Worm (Caenorhabditis elegans): ENCODE results near the gene C45H4.18.

The C45H4.18 gene

ce11 chrV:2214428-2215038, 39.2 kb downstream of the C45H4.18 start, which contains the start of gene nhr-184:
nhr-184 (minus strand) TSS chrV:2214478.
- TF ChIP-seq mep-1 (tag; optimal IDR thresholded peaks at IDR 0.05) (peak; percentile 0), sox-4 (tag; optimal IDR thresholded peaks at IDR 0.05) (no peak), efl-1 (optimal IDR thresholded peaks at IDR 0.05) (no peak), efl-1 (GFP tag; optimal IDR thresholded peaks at IDR 0.05 in 1 of 2) (peak in 1 of 2 experiments; percentile 54), snu-23 (GFP tag; optimal IDR thresholded peaks at IDR 0.05) (peak; percentile 2), unc-86 (tag; optimal IDR thresholded peaks at IDR 0.05) (peak; percentile 10), blmp-1 (tag; optimal IDR thresholded peaks at IDR 0.05) (peak; percentile 2), sptf-1 (tag; optimal IDR thresholded peaks at IDR 0.05) (no peak), ztf-11 (tag; optimal IDR thresholded peaks at IDR 0.05) (no peak), irx-1 (tag; optimal IDR thresholded peaks at IDR 0.05) (no peak), pag-3 (tag; optimal IDR thresholded peaks at IDR 0.05; ENCODE audit: borderline replicate concordance, insufficient read depth) (no peak), pqm-1 (tag; optimal IDR thresholded peaks at IDR 0.05) (no peak), nhr-71 (tag; optimal IDR thresholded peaks at IDR 0.05) (peak; percentile 11), lsy-2 (tag; optimal IDR thresholded peaks at IDR 0.05) (peak in 1 of 2 experiments; percentile 14), C34B4.2 (tag; optimal IDR thresholded peaks at IDR 0.05) (no peak), ceh-82 (tag; optimal IDR thresholded peaks at IDR 0.05) (no peak), lin-14 (GFP tag; optimal IDR thresholded peaks at IDR 0.05) (no peak), nhr-19 (GFP tag; conservative IDR thresholded peaks at IDR 0.05) (no peak), mdl-1 (tag; optimal IDR thresholded peaks at IDR 0.05) (no peak), fos-1 (tag; optimal IDR thresholded peaks at IDR 0.05) (no peak), nhr-84 (tag; optimal IDR thresholded peaks at IDR 0.05) (no peak), nhr-77 (tag; optimal IDR thresholded peaks at IDR 0.05) (no peak), ama-1 (optimal IDR thresholded peaks at IDR 0.05) (no peak), egl-13 (tag; optimal IDR thresholded peaks at IDR 0.05) (no peak), pax-3 (tag; optimal IDR thresholded peaks at IDR 0.05) (no peak), lin-35 (GFP tag; optimal IDR thresholded peaks at IDR 0.05) (peak in 1 of 2 experiments; percentile 16), dpl-1 (GFP tag; optimal IDR thresholded peaks at IDR 0.05) (no peak), skn-1 (tag; optimal IDR thresholded peaks at IDR 0.05) (peak; percentile 34), ceh-63 (GFP tag; optimal IDR thresholded peaks at IDR 0.05) (no peak), hlh-17 (GFP tag; optimal IDR thresholded peaks at IDR 0.05; ENCODE audit: borderline replicate concordance) (no peak), C16A3.4 (tag; optimal IDR thresholded peaks at IDR 0.05) (no peak), lin-13 (GFP tag; optimal IDR thresholded peaks at IDR 0.05) (no peak), nhr-20 (tag; optimal IDR thresholded peaks at IDR 0.05) (peak; percentile 36), Y116A8C.19 (tag; optimal IDR thresholded peaks at IDR 0.05; ENCODE audit: borderline replicate concordance) (no peak), mab-9 (GFP tag; IDR thresholded peaks at IDR 0.05) (no peak), hlh-4 (tag; optimal IDR thresholded peaks at IDR 0.05) (no peak), unc-30 (tag; optimal IDR thresholded peaks at IDR 0.05) (no peak), ces-1 (GFP tag; optimal IDR thresholded peaks at IDR 0.05) (no peak), ceh-90 (tag; optimal IDR thresholded peaks at IDR 0.05) (no peak), unc-62 (GFP tag; optimal IDR thresholded peaks at IDR 0.05) (no peak), fkh-4 (tag; optimal IDR thresholded peaks at IDR 0.05; ENCODE audit: borderline replicate concordance) (no peak), ets-5 (GFP tag; IDR thresholded peaks at IDR 0.05) (no peak), tlp-1 (tag; optimal IDR thresholded peaks at IDR 0.05) (no peak), aly-2 (tag; optimal IDR thresholded peaks at IDR 0.05) (no peak), nhr-76 (tag; optimal IDR thresholded peaks at IDR 0.05) (no peak), lir-3 (tag; optimal IDR thresholded peaks at IDR 0.05; ENCODE audit: poor library complexity) (no peak), ceh-8 (GFP tag; optimal IDR thresholded peaks at IDR 0.05) (no peak), aha-1 (tag; optimal IDR thresholded peaks at IDR 0.05) (no peak), egl-27 (tag; optimal IDR thresholded peaks at IDR 0.05) (no peak), C04F5.9 (tag; optimal IDR thresholded peaks at IDR 0.05) (no peak), nhr-90 (tag; optimal IDR thresholded peaks at IDR 0.05; ENCODE audit: poor library complexity) (no peak), unc-98 (GFP tag; IDR thresholded peaks at IDR 0.05) (no peak), xbp-1 (tag; optimal IDR thresholded peaks at IDR 0.05) (no peak)
